Fruit fly (Drosophila melanogaster): ENCODE results near the gene Cdk2.

Cdk2 gene

DNA sequence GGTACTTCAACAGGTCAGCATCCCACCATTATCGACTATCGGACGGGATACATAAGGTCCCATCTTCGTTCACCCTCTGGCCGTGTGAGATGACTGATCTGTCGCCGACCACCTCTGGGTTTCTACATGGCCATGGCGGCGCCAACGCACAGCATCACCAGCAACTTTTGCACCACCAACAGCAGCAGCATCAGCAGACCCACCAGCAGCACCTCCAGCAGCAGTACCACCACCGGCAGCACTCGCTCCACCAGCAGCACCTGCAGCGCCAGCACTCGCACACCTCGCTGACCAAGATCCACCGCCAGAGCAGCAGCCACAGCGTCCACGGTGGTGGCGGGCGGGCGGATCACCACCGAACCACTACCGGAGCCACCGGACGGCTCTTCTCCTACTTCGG is 19.6 kb downstream of the Cdk2 start:
- TF ChIP-seq Hmx (GFP tag; optimal IDR thresholded peaks at IDR 0.05): no peak
- 0 out of 2 replicates have a peak, but pooled peaks have one; percentile 5 for TF ChIP-seq CG32772 (GFP tag; IDR thresholded peaks at IDR 0.05)
- TF ChIP-seq Dfd (GFP tag; optimal IDR thresholded peaks at IDR 0.05): peak in 1 of 2 experiments; percentile 54
- 0 out of 2 replicates have a peak, but pooled peaks have one; percentile 13 for TF ChIP-seq CG9932 (GFP tag; IDR thresholded peaks at IDR 0.05)
- no peak for TF ChIP-seq CG4328 (GFP tag; optimal IDR thresholded peaks at IDR 0.05)

DNA sequence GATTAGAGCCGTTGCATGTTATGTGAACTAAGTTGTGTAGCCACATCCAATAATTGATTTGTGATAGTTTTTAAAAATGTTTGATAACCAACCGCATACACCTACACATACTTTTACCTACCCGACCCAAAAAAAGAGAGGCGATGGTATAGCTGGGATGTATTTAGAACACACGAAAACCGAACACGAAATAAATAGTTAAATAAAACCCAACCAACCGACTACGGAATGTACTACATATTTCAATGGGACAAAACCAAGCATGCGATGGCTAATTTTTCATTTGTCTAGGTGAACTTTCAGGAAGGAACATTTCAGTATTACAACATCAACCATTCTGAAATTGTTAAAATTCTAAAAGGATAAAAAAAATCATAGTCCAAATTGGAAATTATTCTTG is 21.0 kb downstream of the Cdk2 start, which contains the start of gene Syp:
Gene Syp (plus strand): TSS at position 301 of the 400 bp plus-strand sequence.
- TF ChIP-seq prd (optimal IDR thresholded peaks at IDR 0.05) (no peak), prd (GFP tag; IDR thresholded peaks at IDR 0.05) (no peak), TFAM (GFP tag; optimal IDR thresholded peaks at IDR 0.05) (no peak), HHEX (GFP tag; optimal IDR thresholded peaks at IDR 0.05) (no peak), inv (GFP tag; IDR thresholded peaks at IDR 0.05; ENCODE audit: partially characterized antibody) (no peak), CG12744 (GFP tag; optimal IDR thresholded peaks at IDR 0.05) (no peak), bowl (GFP tag; IDR thresholded peaks at IDR 0.05) (no peak), CoRest (tag; optimal IDR thresholded peaks at IDR 0.05) (no peak), kay (GFP tag; optimal IDR thresholded peaks at IDR 0.05) (no peak), Hr51 (GFP tag; optimal IDR thresholded peaks at IDR 0.05) (no peak), CG14441 (GFP tag; IDR thresholded peaks at IDR 0.05) (no peak), gsb (GFP tag; IDR thresholded peaks at IDR 0.05) (no peak), wek (GFP tag; optimal IDR thresholded peaks at IDR 0.05) (no peak), CG3163 (GFP tag; optimal IDR thresholded peaks at IDR 0.05) (no peak), Kr (GFP tag; optimal IDR thresholded peaks at IDR 0.05) (no peak), luna (GFP tag; optimal IDR thresholded peaks at IDR 0.05) (no peak), ftz-f1 (GFP tag; optimal IDR thresholded peaks at IDR 0.05) (no peak), CG12071 (GFP tag; optimal IDR thresholded peaks at IDR 0.05) (no peak), CG13296 (GFP tag; optimal IDR thresholded peaks at IDR 0.05) (no peak)

DNA sequence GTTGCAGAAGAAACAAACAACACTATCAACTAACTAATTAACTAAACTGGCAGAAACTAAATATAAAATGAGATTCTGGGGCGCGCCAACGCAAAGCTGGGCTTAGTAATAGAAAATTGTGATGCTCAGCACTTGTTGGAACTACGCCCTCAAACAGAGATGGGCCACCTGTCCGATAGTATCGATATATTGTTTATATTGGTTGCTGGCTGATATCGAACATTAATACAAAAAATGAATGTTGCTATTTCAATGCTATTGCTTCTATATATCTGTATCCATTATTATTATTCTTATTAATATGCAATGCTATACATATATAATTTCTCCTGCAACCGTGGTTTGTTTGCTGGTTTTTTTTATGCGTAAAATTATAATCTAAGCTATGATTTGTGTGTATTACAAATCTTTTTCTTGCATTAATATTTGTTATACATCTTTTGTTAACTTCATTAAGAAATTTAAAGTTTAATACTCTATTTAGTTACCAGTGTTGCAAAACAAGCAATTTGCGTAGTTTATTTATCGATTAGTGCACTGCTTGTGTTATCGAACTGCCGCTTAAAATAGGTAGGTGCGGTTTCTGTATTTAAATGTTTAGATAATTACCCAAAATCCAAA is 26.9 kb downstream of the Cdk2 start, which contains the start of gene CG31195:
Gene CG31195 (minus strand): TSS at position 195 of the 621 bp plus-strand sequence.
- TF ChIP-seq Side (GFP tag; optimal IDR thresholded peaks at IDR 0.05): no peak
- no peak for TF ChIP-seq D (optimal IDR thresholded peaks at IDR 0.05)
- TF ChIP-seq D (GFP tag; optimal IDR thresholded peaks at IDR 0.05): no peak
- no peak for TF ChIP-seq CG8089 (GFP tag; optimal IDR thresholded peaks at IDR 0.05)
- no peak for TF ChIP-seq gt (GFP tag; IDR thresholded peaks at IDR 0.05)
- TF ChIP-seq Hey (tag; optimal IDR thresholded peaks at IDR 0.05): no peak
- no peak for TF ChIP-seq Lim3 (GFP tag; IDR thresholded peaks at IDR 0.05)
- TF ChIP-seq bbx (GFP tag; IDR thresholded peaks at IDR 0.05; ENCODE audit: partially characterized antibody): peak; percentile 77
- no peak for TF ChIP-seq hth (optimal IDR thresholded peaks at IDR 0.05)
- no peak for TF ChIP-seq CG8359 (GFP tag; optimal IDR thresholded peaks at IDR 0.05; ENCODE audit: borderline replicate concordance)
- no peak for TF ChIP-seq sisA (GFP tag; IDR thresholded peaks at IDR 0.05)
- no peak for TF ChIP-seq CG17328 (GFP tag; IDR thresholded peaks at IDR 0.05)
- peak; percentile 75 for TF ChIP-seq HLH4C (GFP tag; IDR thresholded peaks at IDR 0.05; ENCODE audit: partially characterized antibody)
- TF ChIP-seq CG17186 (GFP tag; optimal IDR thresholded peaks at IDR 0.05): no peak
- no peak for TF ChIP-seq CG13296 (GFP tag; optimal IDR thresholded peaks at IDR 0.05)
- no peak for TF ChIP-seq CG18764 (GFP tag; optimal IDR thresholded peaks at IDR 0.05)
- TF ChIP-seq fd3F (GFP tag; optimal IDR thresholded peaks at IDR 0.05): no peak
- peak; percentile 77 for TF ChIP-seq CG34224 (GFP tag; IDR thresholded peaks at IDR 0.05; ENCODE audit: partially characterized antibody)
- peak; percentile 9 for TF ChIP-seq tin (GFP tag; optimal IDR thresholded peaks at IDR 0.05)
- TF ChIP-seq Atf-2 (GFP tag; optimal IDR thresholded peaks at IDR 0.05): no peak
- TF ChIP-seq CTCF (GFP tag; optimal IDR thresholded peaks at IDR 0.05): no peak
- no peak for TF ChIP-seq bowl (GFP tag; IDR thresholded peaks at IDR 0.05)
- TF ChIP-seq Ptx1 (GFP tag; IDR thresholded peaks at IDR 0.05): no peak
- TF ChIP-seq CG2712 (tag; optimal IDR thresholded peaks at IDR 0.05): peak; percentile 29
- no peak for TF ChIP-seq CG13123 (GFP tag; optimal IDR thresholded peaks at IDR 0.05)
- peak; percentile 59 for TF ChIP-seq nmo (GFP tag; optimal IDR thresholded peaks at IDR 0.05)
- TF ChIP-seq CG12104 (GFP tag; optimal IDR thresholded peaks at IDR 0.05): no peak
- TF ChIP-seq CG4404 (GFP tag; IDR thresholded peaks at IDR 0.05): no peak

All from whole organism, embryonic.